Fruit fly (Drosophila melanogaster) whole organism, prepupa: Measurements from ENCODE around the gene CG8460.

Experiments
- Blimp-1 ChIP-seq: fragments of 200-800 bp; sonication (Bioruptor generic); optimal IDR thresholded peaks from 3 replicates; lab custom pipeline; 2017; ENCODE audit warnings: missing biosample characterization, missing genetic modification characterization, mild to moderate bottlenecking, moderate library complexity, missing genetic modification reagents
- CG11762 ChIP-seq: fragments of 200-800 bp; sonication (Bioruptor generic); optimal IDR thresholded peaks from 3 replicates; lab custom pipeline; 2016; ENCODE audit warnings: missing biosample characterization, missing genetic modification characterization; ENCODE audit not compliant: insufficient read depth
- CG11902 ChIP-seq: fragments of 200-800 bp; sonication (Bioruptor generic); optimal IDR thresholded peaks from 3 replicates; lab custom pipeline; 2016; ENCODE audit warnings: missing biosample characterization, missing genetic modification characterization
- CG31627 ChIP-seq: fragments of 200-800 bp; sonication (Bioruptor generic); optimal IDR thresholded peaks from 3 replicates; lab custom pipeline; 2016; ENCODE audit warnings: missing biosample characterization, missing genetic modification characterization
- CG4318 ChIP-seq: fragments of 200-800 bp; sonication (Bioruptor generic); optimal IDR thresholded peaks from 3 replicates; lab custom pipeline; 2017; ENCODE audit warnings: missing biosample characterization, mild to moderate bottlenecking, missing genetic modification characterization
- CG6792 ChIP-seq: fragments of 200-800 bp; sonication (Bioruptor generic); optimal IDR thresholded peaks from 3 replicates; lab custom pipeline; 2016; ENCODE audit warnings: missing biosample characterization, missing genetic modification characterization
- CG8319 ChIP-seq: fragments of 200-800 bp; sonication (Bioruptor generic); optimal IDR thresholded peaks from 3 replicates; lab custom pipeline; 2016; ENCODE audit warnings: missing biosample characterization, missing genetic modification characterization
- Lpt ChIP-seq: fragments of 200-800 bp; sonication (Bioruptor generic); optimal IDR thresholded peaks from 3 replicates; lab custom pipeline; 2016; ENCODE audit warnings: missing biosample characterization, missing genetic modification characterization
- Sox102F ChIP-seq: fragments of 200-800 bp; sonication (Bioruptor generic); optimal IDR thresholded peaks from 2 replicates; lab custom pipeline; 2016; ENCODE audit warnings: missing biosample characterization, mild to moderate bottlenecking, missing genetic modification characterization
- eg ChIP-seq: fragments of 200-800 bp; sonication (Bioruptor generic); IDR thresholded peaks from 3 replicates; pipeline ENCODE4 v1.3.6; 2022; ENCODE audit warnings: missing biosample characterization, missing genetic modification characterization
- pdm3 ChIP-seq: fragments of 200-800 bp; sonication (Bioruptor generic); optimal IDR thresholded peaks from 3 replicates; lab custom pipeline; 2016; ENCODE audit warnings: missing biosample characterization, missing genetic modification characterization
- svp ChIP-seq: fragments of 200-800 bp; sonication (Bioruptor generic); peaks from one replicate; lab custom pipeline; 2016; ENCODE audit warnings: missing biosample characterization, missing genetic modification characterization

DNA sequence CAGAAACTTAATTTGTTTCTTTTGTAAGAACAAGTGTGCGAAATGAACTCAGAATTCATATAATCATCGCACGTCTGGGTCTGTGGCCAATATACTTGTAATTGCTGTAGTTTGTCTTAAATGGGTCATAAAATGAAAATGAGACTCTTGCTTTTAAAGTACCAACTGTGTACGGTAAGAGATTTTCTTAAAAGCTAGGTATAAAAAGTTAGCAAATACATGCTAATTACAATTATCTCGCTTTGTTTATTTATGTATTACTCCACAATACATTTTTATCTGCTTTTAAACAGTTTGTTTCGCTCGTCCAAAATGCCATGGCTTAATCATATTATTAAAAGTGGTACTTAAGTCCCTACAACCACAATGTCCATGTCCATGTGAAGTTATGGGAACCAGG, 6.8 kb downstream of the CG8460 start:
- TF ChIP-seq Blimp-1 (GFP tag; lab: Kevin White, UChicago): no peak
- TF ChIP-seq Sox102F (GFP tag; lab: Kevin White, UChicago): no peak
- no peak for TF ChIP-seq eg (GFP tag; lab: Robert Waterston, UW)
- TF ChIP-seq pdm3 (GFP tag; lab: Kevin White, UChicago): no peak
- no peak for TF ChIP-seq CG11902 (GFP tag; lab: Kevin White, UChicago)
- TF ChIP-seq CG31627: no peak
- no peak for TF ChIP-seq svp
- no peak for TF ChIP-seq Lpt (GFP tag; lab: Kevin White, UChicago)
- TF ChIP-seq CG6792 (GFP tag; lab: Kevin White, UChicago): no peak
- TF ChIP-seq CG11762 (GFP tag; lab: Kevin White, UChicago): no peak
- no peak for TF ChIP-seq CG4318 (GFP tag; lab: Kevin White, UChicago)
- no peak for TF ChIP-seq CG8319 (GFP tag; lab: Kevin White, UChicago)
